Worm (Caenorhabditis elegans): ENCODE data around the gene F26A1.1.

The F26A1.1 gene

ce11 chrIII:4814730-4815129, 35.6 kb upstream of the F26A1.1 start, which contains the start of gene arl-6:
Gene arl-6, minus strand, starts transcription at chrIII:4814830.
- TF ChIP-seq lin-11 (tag; optimal IDR thresholded peaks at IDR 0.05) = no peak
- TF ChIP-seq tbx-2 (tag; optimal IDR thresholded peaks at IDR 0.05) = no peak
- no peak for TF ChIP-seq sdc-2 (tag; optimal IDR thresholded peaks at IDR 0.05)
- no peak for TF ChIP-seq ceh-6 (GFP tag; optimal IDR thresholded peaks at IDR 0.05)
- no peak for TF ChIP-seq unc-3 (GFP tag; conservative IDR thresholded peaks at IDR 0.05)
- TF ChIP-seq unc-3 (tag; optimal IDR thresholded peaks at IDR 0.05) = no peak
- no peak for TF ChIP-seq unc-42 (tag; optimal IDR thresholded peaks at IDR 0.05)
- no peak for TF ChIP-seq nfya-1 (tag; optimal IDR thresholded peaks at IDR 0.05)
- no peak for TF ChIP-seq ceh-48 (tag; optimal IDR thresholded peaks at IDR 0.05)
- TF ChIP-seq unc-86 (tag; optimal IDR thresholded peaks at IDR 0.05) = no peak
- TF ChIP-seq pag-3 (tag; optimal IDR thresholded peaks at IDR 0.05; ENCODE audit: borderline replicate concordance) = no peak
- no peak for TF ChIP-seq ama-1 (optimal IDR thresholded peaks at IDR 0.05)
- TF ChIP-seq Y22D7AL.16 (tag; optimal IDR thresholded peaks at IDR 0.05) = no peak

DNA sequence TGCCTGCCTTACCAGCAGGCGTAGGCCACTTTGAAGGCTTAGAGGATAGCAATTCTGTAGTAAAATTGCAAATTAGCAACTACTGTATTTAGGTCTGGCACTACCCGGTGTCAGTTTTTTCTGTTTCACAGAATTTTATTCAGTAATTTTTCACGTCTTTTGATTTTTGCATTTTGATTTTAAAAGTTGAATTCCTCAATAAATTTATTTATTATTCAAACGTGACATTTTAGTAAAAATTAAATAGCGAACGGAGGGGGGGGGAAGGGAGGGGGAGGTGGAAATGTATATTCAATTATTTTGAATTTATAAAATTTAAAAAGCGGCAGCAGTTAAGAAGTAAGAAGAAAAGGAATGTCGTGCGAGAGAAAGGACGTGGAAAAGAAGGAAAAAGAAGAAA, 33.1 kb upstream of the F26A1.1 start, which contains the start of gene F26A1.4:
Gene F26A1.4, plus strand, starts transcription at position 301 of the 400 bp plus-strand sequence.
- no peak for TF ChIP-seq K02D7.2 (tag; optimal IDR thresholded peaks at IDR 0.05)
- TF ChIP-seq ceh-14 (tag; optimal IDR thresholded peaks at IDR 0.05) = no peak
- no peak for TF ChIP-seq pha-4 (tag; optimal IDR thresholded peaks at IDR 0.05)
- TF ChIP-seq dve-1 (tag; optimal IDR thresholded peaks at IDR 0.05) = no peak

- TF ChIP-seq Y22D7AL.16 (tag; optimal IDR thresholded peaks at IDR 0.05) (no peak), K02D7.2 (tag; optimal IDR thresholded peaks at IDR 0.05) (no peak), unc-3 (GFP tag; conservative IDR thresholded peaks at IDR 0.05) (no peak), unc-3 (tag; optimal IDR thresholded peaks at IDR 0.05) (no peak), unc-42 (tag; optimal IDR thresholded peaks at IDR 0.05) (no peak), nfya-1 (tag; optimal IDR thresholded peaks at IDR 0.05) (no peak), che-1 (tag; optimal IDR thresholded peaks at IDR 0.05) (no peak), sox-2 (GFP tag; IDR thresholded peaks at IDR 0.05) (no peak), pha-4 (tag; optimal IDR thresholded peaks at IDR 0.05) (no peak), nhr-11 (tag; optimal IDR thresholded peaks at IDR 0.05) (no peak), ets-4 (tag; optimal IDR thresholded peaks at IDR 0.05) (no peak), T23F11.4 (GFP tag; optimal IDR thresholded peaks at IDR 0.05) (no peak), ceh-18 (tag; optimal IDR thresholded peaks at IDR 0.05) (no peak), ceh-45 (GFP tag; IDR thresholded peaks at IDR 0.05) (no peak)
These were observed 30.5 kb upstream of the F26A1.1 start, which contains the start of gene F26A1.7 for ce11 chrIII:4819843-4820242. Gene F26A1.7, minus strand, starts transcription at chrIII:4819943.

ce11 chrIII:4822140-4822539, 28.2 kb upstream of the F26A1.1 start, which contains the start of gene F26A1.8:
Gene F26A1.8, minus strand, starts transcription at chrIII:4822240.
- TF ChIP-seq ceh-24 (tag; optimal IDR thresholded peaks at IDR 0.05) = no peak
- no peak for TF ChIP-seq F13H6.1 (tag; optimal IDR thresholded peaks at IDR 0.05)
- no peak for TF ChIP-seq mec-3 (tag; optimal IDR thresholded peaks at IDR 0.05; ENCODE audit: borderline replicate concordance)
- TF ChIP-seq K09A11.1 (tag; optimal IDR thresholded peaks at IDR 0.05; ENCODE audit: insufficient read depth) = no peak
- TF ChIP-seq unc-3 (GFP tag; conservative IDR thresholded peaks at IDR 0.05) = no peak
- no peak for TF ChIP-seq unc-3 (tag; optimal IDR thresholded peaks at IDR 0.05)
- no peak for TF ChIP-seq hlh-15 (tag; optimal IDR thresholded peaks at IDR 0.05)

DNA sequence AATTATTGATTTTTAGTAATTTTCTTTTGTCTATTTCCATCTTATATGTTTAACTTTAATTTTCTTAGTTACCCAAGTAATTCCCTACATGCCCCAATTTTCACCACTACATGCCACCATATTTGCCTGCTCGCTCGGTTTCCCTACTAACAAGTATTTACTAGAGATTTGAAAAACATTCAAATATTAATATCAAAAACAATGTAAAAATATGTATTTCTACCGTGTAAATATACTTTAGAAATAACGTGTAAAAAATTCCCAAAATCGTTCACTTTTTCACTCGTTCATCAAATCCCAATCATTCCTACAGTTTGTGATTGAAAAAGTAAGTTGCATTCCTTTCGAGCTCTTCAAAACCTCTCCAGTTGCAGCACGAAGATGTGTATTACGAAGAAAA, 23.7 kb upstream of the F26A1.1 start, which contains the start of gene F26A1.3:
Gene F26A1.3, plus strand, starts transcription at position 301 of the 400 bp plus-strand sequence.
- TF ChIP-seq odd-2 (tag; optimal IDR thresholded peaks at IDR 0.05) (no peak), unc-3 (GFP tag; conservative IDR thresholded peaks at IDR 0.05) (no peak), unc-3 (tag; optimal IDR thresholded peaks at IDR 0.05) (no peak), unc-42 (tag; optimal IDR thresholded peaks at IDR 0.05) (no peak), ahr-1 (tag; optimal IDR thresholded peaks at IDR 0.05) (no peak), tbx-7 (tag; optimal IDR thresholded peaks at IDR 0.05) (no peak), zip-5 (tag; optimal IDR thresholded peaks at IDR 0.05) (no peak), gmeb-2 (tag; optimal IDR thresholded peaks at IDR 0.05) (no peak), eyg-1 (tag; optimal IDR thresholded peaks at IDR 0.05) (no peak)
